Fruit fly (Drosophila melanogaster) whole organism, wandering third instar larva: ENCODE measurements around the gene CG6933.

Experiments
- Abd-B ChIP-seq: fragments of >200 bp; optimal IDR thresholded peaks from 2 replicates; lab custom pipeline; 2017; ENCODE audit warnings: missing biosample characterization, missing genetic modification characterization
- CG32264 ChIP-seq: fragments of 200-800 bp; sonication (Bioruptor generic); optimal IDR thresholded peaks from 2 replicates; lab custom pipeline; 2016; ENCODE audit warnings: missing biosample characterization, missing genetic modification characterization
- CG9705 ChIP-seq: fragments of 200-800 bp; sonication (Bioruptor generic); optimal IDR thresholded peaks from 2 replicates; lab custom pipeline; 2018; ENCODE audit warnings: missing biosample characterization, mild to moderate bottlenecking, missing genetic modification characterization
- CrebA ChIP-seq: fragments of 200-800 bp; sonication (Bioruptor generic); optimal IDR thresholded peaks from 2 replicates; lab custom pipeline; 2016; ENCODE audit warnings: missing biosample characterization, mild to moderate bottlenecking, missing genetic modification characterization, borderline replicate concordance
- Dfd ChIP-seq: fragments of >200 bp; optimal IDR thresholded peaks from 2 replicates; lab custom pipeline; 2017; ENCODE audit warnings: missing biosample characterization, missing genetic modification characterization
- Dif ChIP-seq: fragments of 200-275, 200-300 bp; sonication (Bioruptor generic); optimal IDR thresholded peaks from 2 replicates; lab custom pipeline; 2018; ENCODE audit warnings: missing biosample characterization, missing genetic modification characterization; ENCODE audit not compliant: partially characterized antibody
- GATAd ChIP-seq: sonication (Bioruptor generic); optimal IDR thresholded peaks from 2 replicates; lab custom pipeline; 2016; ENCODE audit warnings: missing biosample characterization, missing genetic modification characterization
- HLH106 ChIP-seq: fragments of 200-800 bp; optimal IDR thresholded peaks from 3 replicates; lab custom pipeline; 2019; ENCODE audit warnings: missing biosample characterization, mild to moderate bottlenecking, missing genetic modification characterization, moderate library complexity
- Hnf4 ChIP-seq: fragments of 200-800 bp; sonication (Bioruptor generic); optimal IDR thresholded peaks from 2 replicates; lab custom pipeline; 2016; ENCODE audit warnings: missing biosample characterization, mild to moderate bottlenecking, missing genetic modification characterization
- Hr78 ChIP-seq: fragments of >200 bp; optimal IDR thresholded peaks from 2 replicates; lab custom pipeline; 2017; ENCODE audit warnings: missing biosample characterization, missing genetic modification characterization
- Hr83 ChIP-seq: fragments of 200-300 bp; sonication (Bioruptor generic); optimal IDR thresholded peaks from 2 replicates; lab custom pipeline; 2016; ENCODE audit warnings: missing biosample characterization, mild to moderate bottlenecking, missing genetic modification characterization, moderate library complexity; ENCODE audit not compliant: poor library complexity, severe bottlenecking
- Jra ChIP-seq: sonication (Bioruptor generic); optimal IDR thresholded peaks from 2 replicates; lab custom pipeline; 2016; ENCODE audit warnings: missing biosample characterization, missing genetic modification characterization
- Mio ChIP-seq: sonication (Bioruptor generic); optimal IDR thresholded peaks from 2 replicates; lab custom pipeline; 2016; ENCODE audit warnings: missing biosample characterization, missing genetic modification characterization
- Myc ChIP-seq: fragments of >200 bp; optimal IDR thresholded peaks from 2 replicates; lab custom pipeline; 2017
- N ChIP-seq: fragments of >200 bp; optimal IDR thresholded peaks from 2 replicates; lab custom pipeline; 2018; ENCODE audit warnings: missing biosample characterization, missing external identifiers, missing genetic modification characterization
- OdsH ChIP-seq: fragments of 200-800 bp; sonication (Bioruptor generic); optimal IDR thresholded peaks from 2 replicates; lab custom pipeline; 2016; ENCODE audit warnings: missing biosample characterization, mild to moderate bottlenecking, missing genetic modification characterization
- Rel ChIP-seq, 2 experiments: fragments of 200-800 bp; sonication (Bioruptor generic) in 1 of 2; optimal IDR thresholded peaks; 2 replicates in 1 of 2; 3 replicates in 1 of 2; lab custom pipeline; 2016 to 2019; ENCODE audit warnings: mild to moderate bottlenecking in 2 of 2, missing biosample characterization in 2 of 2, missing genetic modification characterization in 2 of 2, moderate library complexity in 1 of 2
- Sp1 ChIP-seq: fragments of 200-800 bp; sonication (Bioruptor generic); optimal IDR thresholded peaks from 3 replicates; lab custom pipeline; 2019; ENCODE audit warnings: missing biosample characterization, mild to moderate bottlenecking, missing genetic modification characterization, moderate library complexity
- Vsx2 ChIP-seq: fragments of 200-300, 225-300 bp; sonication (Bioruptor generic); optimal IDR thresholded peaks from 2 replicates; lab custom pipeline; 2018; ENCODE audit warnings: missing biosample characterization, missing genetic modification characterization; ENCODE audit not compliant: partially characterized antibody
- br ChIP-seq: fragments of 200-800 bp; sonication (Bioruptor generic); optimal IDR thresholded peaks from 2 replicates; lab custom pipeline; 2016; ENCODE audit warnings: missing biosample characterization, missing genetic modification characterization
- brk ChIP-seq: fragments of 200-800 bp; sonication (Bioruptor generic); optimal IDR thresholded peaks from 2 replicates; lab custom pipeline; 2016; ENCODE audit warnings: missing biosample characterization, mild to moderate bottlenecking, missing genetic modification characterization
- dl ChIP-seq, 2 experiments: fragments of 175-275, 200-275 bp in 1 of 2; fragments of 200-275 bp in 1 of 2; sonication (Bioruptor generic); optimal IDR thresholded peaks; lab custom pipeline; 2018; ENCODE audit warnings: mild to moderate bottlenecking in 2 of 2, missing biosample characterization in 2 of 2, missing genetic modification characterization in 2 of 2, moderate library complexity in 2 of 2; ENCODE audit not compliant: partially characterized antibody in 2 of 2, insufficient read depth in 1 of 2
- dsf ChIP-seq: sonication (Bioruptor generic); optimal IDR thresholded peaks from 2 replicates; lab custom pipeline; 2016; ENCODE audit warnings: missing biosample characterization, missing genetic modification characterization, borderline replicate concordance
- ey ChIP-seq: fragments of 200-800 bp; sonication (Bioruptor generic); optimal IDR thresholded peaks from 2 replicates; lab custom pipeline; 2016; ENCODE audit warnings: missing biosample characterization, missing genetic modification characterization
- foxo ChIP-seq, 2 experiments: fragments of 200-800 bp; sonication (Bioruptor generic); optimal IDR thresholded peaks; 2 replicates in 1 of 2; 3 replicates in 1 of 2; lab custom pipeline; 2016 to 2017; ENCODE audit warnings: missing biosample characterization in 2 of 2, missing genetic modification characterization in 2 of 2
- fru ChIP-seq: fragments of 200-800 bp; sonication (Bioruptor generic); optimal IDR thresholded peaks from 3 replicates; lab custom pipeline; 2016; ENCODE audit warnings: missing biosample characterization, mild to moderate bottlenecking, missing genetic modification characterization
- h ChIP-seq: fragments of 200-800 bp; sonication (Bioruptor generic); optimal IDR thresholded peaks from 3 replicates; lab custom pipeline; 2016; ENCODE audit warnings: missing biosample characterization, mild to moderate bottlenecking, missing genetic modification characterization
- jim ChIP-seq: fragments of 175-275, 200-325 bp; sonication (Bioruptor generic); optimal IDR thresholded peaks from 2 replicates; lab custom pipeline; 2016; ENCODE audit warnings: missing biosample characterization, mild to moderate bottlenecking, missing genetic modification characterization
- lola ChIP-seq: fragments of >200 bp; optimal IDR thresholded peaks from 2 replicates; lab custom pipeline; 2017; ENCODE audit warnings: missing biosample characterization, missing genetic modification characterization
- pan ChIP-seq: fragments of >200 bp; optimal IDR thresholded peaks from 2 replicates; lab custom pipeline; 2017
- psq ChIP-seq: fragments of 200-800 bp; sonication (Bioruptor generic); optimal IDR thresholded peaks from 3 replicates; lab custom pipeline; 2017; ENCODE audit warnings: missing biosample characterization, mild to moderate bottlenecking, missing genetic modification characterization, moderate library complexity
- rgr ChIP-seq: fragments of 200-800 bp; sonication (Bioruptor generic); optimal IDR thresholded peaks from 3 replicates; lab custom pipeline; 2016; ENCODE audit warnings: missing biosample characterization, mild to moderate bottlenecking, missing genetic modification characterization
- sage ChIP-seq: fragments of 200-800 bp; sonication (Bioruptor generic); optimal IDR thresholded peaks from 2 replicates; lab custom pipeline; 2016; ENCODE audit warnings: missing biosample characterization, mild to moderate bottlenecking, missing genetic modification characterization
- sv ChIP-seq: fragments of 200-800 bp; sonication (Bioruptor generic); optimal IDR thresholded peaks from 3 replicates; lab custom pipeline; 2016; ENCODE audit warnings: missing biosample characterization, missing genetic modification characterization
- tai ChIP-seq: sonication (Bioruptor generic); optimal IDR thresholded peaks from 2 replicates; lab custom pipeline; 2016; ENCODE audit warnings: missing biosample characterization, missing genetic modification characterization
- usp ChIP-seq: fragments of >200 bp; optimal IDR thresholded peaks from 2 replicates; lab custom pipeline; 2017; ENCODE audit warnings: missing biosample characterization, missing genetic modification characterization
- woc ChIP-seq: sonication (Bioruptor generic); optimal IDR thresholded peaks from 2 replicates; lab custom pipeline; 2016; ENCODE audit warnings: missing biosample characterization, mild to moderate bottlenecking, missing genetic modification characterization

CG6933 gene

DNA sequence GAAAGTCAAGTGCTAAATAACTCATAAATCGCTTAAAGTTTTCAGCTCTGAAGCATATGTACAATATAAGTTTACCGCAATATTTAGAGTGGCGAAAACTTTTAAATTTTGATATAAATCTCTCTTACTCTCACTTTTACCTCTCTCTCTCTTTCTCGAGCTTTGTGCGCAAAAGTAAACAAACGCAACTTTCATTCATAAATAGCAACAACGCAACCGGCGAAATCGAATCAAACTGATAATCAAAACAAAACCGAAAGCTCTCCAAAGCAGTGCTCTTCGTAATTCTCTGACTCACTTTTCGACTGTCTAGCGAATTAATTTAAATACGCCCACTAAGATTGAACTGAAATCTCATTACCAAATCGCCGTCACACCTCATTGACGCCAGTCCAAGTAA, 34.3 kb downstream of the CG6933 start:
- TF ChIP-seq Myc (lab: Kevin White, UChicago): no peak
- peak; percentile 72 for TF ChIP-seq lola

DNA sequence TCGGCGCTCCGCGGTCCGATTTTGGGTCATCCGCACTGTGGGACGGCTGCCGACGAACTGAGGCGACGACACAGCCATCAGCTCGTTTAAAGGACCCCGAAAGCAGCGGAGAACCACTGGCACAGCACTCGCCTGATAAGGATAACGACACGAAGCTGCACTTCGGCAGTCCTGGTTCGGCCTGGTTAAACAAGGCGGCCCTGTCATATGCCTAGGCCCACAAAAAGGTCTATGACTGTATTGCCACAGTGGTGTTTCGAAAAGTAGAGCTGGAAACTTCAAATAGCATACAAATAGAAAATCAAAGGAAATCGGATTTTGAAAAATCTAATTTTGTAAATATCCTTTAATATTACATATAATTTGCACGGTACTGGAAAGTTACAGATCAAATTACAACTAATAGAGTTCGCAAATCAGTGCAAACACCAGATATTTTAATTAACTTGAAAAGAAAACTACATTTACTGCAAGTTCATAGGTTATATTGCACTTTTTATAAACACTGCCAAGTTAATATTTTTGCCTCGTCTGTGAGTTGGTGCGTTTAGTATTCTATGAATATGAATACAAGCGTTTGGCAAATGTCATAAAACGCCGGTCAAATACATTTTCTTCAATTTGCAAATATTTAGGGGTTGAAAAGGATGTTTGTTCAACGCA, 34.9 kb downstream of the CG6933 start:
- TF ChIP-seq h: peak; percentile 26
- TF ChIP-seq usp (GFP tag; lab: Kevin White, UChicago): no peak
- no peak for TF ChIP-seq Abd-B (GFP tag; lab: Kevin White, UChicago)
- TF ChIP-seq fru: peak; percentile 12
- TF ChIP-seq Jra (GFP tag; lab: Kevin White, UChicago): no peak
- TF ChIP-seq CG9705 (GFP tag; lab: Kevin White, UChicago): no peak
- TF ChIP-seq rgr (GFP tag; lab: Kevin White, UChicago): peak; percentile 53
- TF ChIP-seq pan: no peak
- TF ChIP-seq tai (GFP tag; lab: Kevin White, UChicago): peak; percentile 64
- no peak for TF ChIP-seq Hr83 (GFP tag; lab: Kevin White, UChicago)
- TF ChIP-seq GATAd (GFP tag; lab: Kevin White, UChicago): no peak
- TF ChIP-seq sv (GFP tag; lab: Kevin White, UChicago): peak; percentile 50
- no peak for TF ChIP-seq Dfd
- peak; percentile 39 for TF ChIP-seq Sp1 (GFP tag; lab: Kevin White, UChicago)
- TF ChIP-seq ey (GFP tag; lab: Kevin White, UChicago): peak; percentile 50
- TF ChIP-seq Hnf4 (GFP tag; lab: Kevin White, UChicago): no peak
- TF ChIP-seq foxo (GFP tag; optimal IDR thresholded peaks at IDR 0.05; lab: Kevin White, UChicago): peak in 1 of 2 experiments; percentile 19
- no peak for TF ChIP-seq dl (GFP tag; optimal IDR thresholded peaks at IDR 0.05; lab: Kevin White, UChicago; ENCODE audit: insufficient read depth in 1 of 2, partially characterized antibody in 2 of 2)
- no peak for TF ChIP-seq sage (GFP tag; lab: Kevin White, UChicago)
- TF ChIP-seq psq (GFP tag; lab: Kevin White, UChicago): peak; percentile 9
- TF ChIP-seq br (GFP tag; lab: Kevin White, UChicago): peak; percentile 32
- no peak for TF ChIP-seq CG32264 (GFP tag; lab: Kevin White, UChicago)
- no peak for TF ChIP-seq Rel (GFP tag; optimal IDR thresholded peaks at IDR 0.05; lab: Kevin White, UChicago)
- no peak for TF ChIP-seq Rel (tag; optimal IDR thresholded peaks at IDR 0.05; lab: Kevin White, UChicago)
- peak; percentile 67 for TF ChIP-seq OdsH (GFP tag; lab: Kevin White, UChicago)
- no peak for TF ChIP-seq N (GFP tag; lab: Kevin White, UChicago)
- TF ChIP-seq dsf (GFP tag; lab: Kevin White, UChicago): peak; percentile 8
- no peak for TF ChIP-seq Mio
- peak; percentile 49 for TF ChIP-seq Dif (GFP tag; lab: Kevin White, UChicago)
- no peak for TF ChIP-seq Myc (lab: Kevin White, UChicago)
- TF ChIP-seq, all 38 proteins: peak for 13

DNA sequence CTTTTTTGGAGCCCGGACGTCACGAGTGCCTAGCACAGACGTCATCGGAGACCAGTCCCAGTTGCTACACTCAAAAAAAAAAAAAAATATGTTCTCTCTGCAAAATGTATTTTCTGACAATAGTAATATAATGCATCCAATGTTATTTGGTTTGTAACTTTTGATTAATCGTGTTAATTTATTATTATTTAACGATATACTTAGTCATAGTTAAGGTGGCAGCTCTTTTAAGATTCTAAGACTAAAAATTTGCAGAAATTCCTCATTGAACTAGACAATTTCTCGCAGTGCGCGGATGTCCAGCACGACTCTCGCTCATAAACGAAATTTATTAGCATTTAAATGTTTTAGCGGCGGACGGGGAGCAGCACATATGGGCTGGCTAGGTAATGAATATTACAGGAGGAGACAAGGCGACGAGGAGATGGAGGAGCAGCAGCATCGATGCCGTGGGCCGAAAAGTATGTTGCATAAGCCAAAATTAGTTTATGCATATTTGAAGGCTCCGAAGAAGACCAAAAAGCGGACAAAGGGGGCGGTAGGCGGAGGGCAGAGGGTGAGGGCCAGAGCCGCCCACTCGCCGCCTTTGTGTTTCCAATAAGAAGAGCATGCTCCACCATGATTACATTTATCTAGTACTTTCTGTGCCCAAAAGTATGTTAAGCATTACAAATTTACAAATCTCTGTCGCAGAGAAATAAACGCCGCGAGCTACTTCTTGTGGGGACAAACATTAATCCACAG, 36.7 kb downstream of the CG6933 start:
- TF ChIP-seq Abd-B (GFP tag; lab: Kevin White, UChicago) (peak; percentile 6), brk (GFP tag; lab: Kevin White, UChicago) (no peak), Sp1 (GFP tag; lab: Kevin White, UChicago) (peak; percentile 38), sage (GFP tag; lab: Kevin White, UChicago) (no peak), Dif (GFP tag; lab: Kevin White, UChicago) (no peak), sv (GFP tag; lab: Kevin White, UChicago) (no peak), dl (GFP tag; optimal IDR thresholded peaks at IDR 0.05; lab: Kevin White, UChicago; ENCODE audit: insufficient read depth in 1 of 2, partially characterized antibody in 2 of 2) (no peak), Myc (lab: Kevin White, UChicago) (peak; percentile 81), CG9705 (GFP tag; lab: Kevin White, UChicago) (peak; percentile 4), usp (GFP tag; lab: Kevin White, UChicago) (no peak), Hr78 (GFP tag; lab: Kevin White, UChicago) (no peak), Hr83 (GFP tag; lab: Kevin White, UChicago) (no peak), woc (GFP tag; lab: Kevin White, UChicago) (peak; percentile 2), Rel (GFP tag; optimal IDR thresholded peaks at IDR 0.05; lab: Kevin White, UChicago) (no peak), Rel (tag; optimal IDR thresholded peaks at IDR 0.05; lab: Kevin White, UChicago) (no peak), rgr (GFP tag; lab: Kevin White, UChicago) (peak; percentile 55), Dfd (no peak), fru (peak; percentile 63), pan (no peak), lola (peak; percentile 87), OdsH (GFP tag; lab: Kevin White, UChicago) (peak; percentile 52), jim (no peak), foxo (GFP tag; optimal IDR thresholded peaks at IDR 0.05; lab: Kevin White, UChicago) (peak in 1 of 2 experiments; percentile 61), tai (GFP tag; lab: Kevin White, UChicago) (no peak), GATAd (GFP tag; lab: Kevin White, UChicago) (no peak), N (GFP tag; lab: Kevin White, UChicago) (peak; percentile 92), Hnf4 (GFP tag; lab: Kevin White, UChicago) (peak; percentile 4), br (GFP tag; lab: Kevin White, UChicago) (peak; percentile 36), ey (GFP tag; lab: Kevin White, UChicago) (peak; percentile 62), h (peak; percentile 72), psq (GFP tag; lab: Kevin White, UChicago) (peak; percentile 22), dsf (GFP tag; lab: Kevin White, UChicago) (no peak), CrebA (GFP tag; lab: Kevin White, UChicago) (no peak), HLH106 (tag; lab: Kevin White, UChicago) (peak; percentile 50), CG32264 (GFP tag; lab: Kevin White, UChicago) (no peak), Jra (GFP tag; lab: Kevin White, UChicago) (no peak), Vsx2 (GFP tag; lab: Kevin White, UChicago) (no peak), Mio (no peak)
